Worm (Caenorhabditis elegans): ENCODE results near the gene clec-56.

- TF ChIP-seq ama-1 (optimal IDR thresholded peaks at IDR 0.05) (no peak), flt-1 (GFP tag; IDR thresholded peaks at IDR 0.05) (no peak), sea-1 (GFP tag; conservative IDR thresholded peaks at IDR 0.05) (no peak), hnd-1 (tag; optimal IDR thresholded peaks at IDR 0.05) (no peak), tra-4 (tag; optimal IDR thresholded peaks at IDR 0.05) (no peak), scrt-1 (GFP tag; IDR thresholded peaks at IDR 0.05) (no peak), ceh-36 (tag; optimal IDR thresholded peaks at IDR 0.05) (no peak), hmg-4 (GFP tag; optimal IDR thresholded peaks at IDR 0.05) (peak; percentile 20), B0310.2 (tag; optimal IDR thresholded peaks at IDR 0.05) (no peak)
Measured at ce11 chrV:14460615-14461102, 13.5 kb upstream of the clec-56 start, which contains the start of gene F08H9.2.

All from whole organism, early embryonic.